Worm (Caenorhabditis elegans) whole organism, L3 larva: Measurements from ENCODE around the gene ztf-29.

ENCODE experiments used
- ZK546.5 ChIP-seq: sonication (generic microtip); optimal IDR thresholded peaks from 2 replicates; lab custom pipeline; 2017; ENCODE audit warnings: missing biosample characterization, missing genetic modification characterization
- aly-2 ChIP-seq: fragments of 150-350 bp; optimal IDR thresholded peaks from 2 replicates; lab custom pipeline; 2014; ENCODE audit warnings: missing biosample characterization, missing genetic modification characterization
- ama-1 ChIP-seq: fragments of 150-350 bp; optimal IDR thresholded peaks from 2 replicates; lab custom pipeline; 2018
- elt-3 ChIP-seq, 3 experiments: fragments of 150-350 bp in 1 of 3; sonication (generic microtip) in 2 of 3; optimal IDR thresholded peaks; 2 replicates in 2 of 3; 4 replicates in 1 of 3; lab custom pipeline; 2014 to 2017; ENCODE audit warnings: missing biosample characterization in 3 of 3, missing genetic modification characterization in 3 of 3
- nhr-237 ChIP-seq: fragments of 150-350 bp; optimal IDR thresholded peaks from 2 replicates; lab custom pipeline; 2014; ENCODE audit warnings: missing biosample characterization, missing genetic modification characterization
- nhr-25 ChIP-seq: sonication (generic microtip); optimal IDR thresholded peaks from 2 replicates; lab custom pipeline; 2017; ENCODE audit warnings: missing biosample characterization, missing genetic modification characterization
- nhr-76 ChIP-seq: fragments of 150-350 bp; sonication (generic microtip); optimal IDR thresholded peaks from 5 replicates; lab custom pipeline; 2014; ENCODE audit warnings: missing biosample characterization, missing genetic modification characterization
- nhr-77 ChIP-seq: fragments of 150-350 bp; optimal IDR thresholded peaks from 2 replicates; lab custom pipeline; 2014; ENCODE audit warnings: missing biosample characterization, missing genetic modification characterization

ce11 chrIII:11592096-11592495 is 31.1 kb downstream of the ztf-29 start:
- no peak for TF ChIP-seq nhr-77
- TF ChIP-seq aly-2 (tag; lab: Kevin White, UChicago): no peak
- no peak for TF ChIP-seq ZK546.5 (tag; lab: Kevin White, UChicago)
- TF ChIP-seq nhr-237: no peak
- TF ChIP-seq ama-1 (lab: Kevin White, UChicago): no peak
- no peak for TF ChIP-seq nhr-25 (tag; lab: Kevin White, UChicago)
- TF ChIP-seq nhr-76 (tag; lab: Kevin White, UChicago): no peak
- no peak for TF ChIP-seq elt-3 (tag; optimal IDR thresholded peaks at IDR 0.05; lab: Kevin White, UChicago)
